Worm (Caenorhabditis elegans) whole organism, midembryonic: ENCODE measurements around the gene B0563.1.

Experiments used
- T22C8.4 ChIP-seq: fragments of 200-800 bp; sonication (Bioruptor generic); IDR thresholded peaks from 2 replicates; pipeline ENCODE4 v1.3.6; 2022; ENCODE audit warnings: missing genetic modification characterization, missing compliant biosample characterization
- cog-1 ChIP-seq: sonication (generic microtip); optimal IDR thresholded peaks from 2 replicates; lab custom pipeline; 2016; ENCODE audit warnings: missing genetic modification characterization, missing compliant biosample characterization
- flt-1 ChIP-seq: fragments of 200-800 bp; sonication (Bioruptor generic); IDR thresholded peaks from 2 replicates; pipeline ENCODE4 v1.3.6; 2022; ENCODE audit warnings: missing genetic modification characterization, missing compliant biosample characterization
- klf-2 ChIP-seq: fragments of 200-800 bp; sonication (Bioruptor generic); conservative IDR thresholded peaks from 2 replicates; pipeline ENCODE4 v1.3.6; 2022; ENCODE audit warnings: missing genetic modification reagents, missing genetic modification characterization, missing compliant biosample characterization
- med-1 ChIP-seq: sonication (generic microtip); optimal IDR thresholded peaks from 2 replicates; lab custom pipeline; 2017; ENCODE audit warnings: missing genetic modification characterization, mild to moderate bottlenecking, missing compliant biosample characterization, antibody characterized with exemption, missing genetic modification reagents; ENCODE audit not compliant: insufficient read depth
- ref-1 ChIP-seq: fragments of 200-800 bp; sonication (Bioruptor generic); conservative IDR thresholded peaks from 2 replicates; pipeline ENCODE4 v1.3.6; 2022; ENCODE audit warnings: missing genetic modification reagents, missing genetic modification characterization, missing compliant biosample characterization
- tab-1 ChIP-seq: fragments of 200-800 bp; sonication (Bioruptor generic); IDR thresholded peaks from 2 replicates; pipeline ENCODE4 v1.3.6; 2022; ENCODE audit warnings: missing genetic modification characterization, missing compliant biosample characterization
- ztf-23 ChIP-seq: fragments of 200-800 bp; sonication (Bioruptor generic); IDR thresholded peaks from 2 replicates; pipeline ENCODE4 v1.3.6; 2022; ENCODE audit warnings: missing genetic modification reagents, missing genetic modification characterization, missing compliant biosample characterization
- ztf-29 ChIP-seq: fragments of 200-800 bp; sonication (Bioruptor generic); IDR thresholded peaks from 2 replicates; pipeline ENCODE4 v1.3.6; 2022; ENCODE audit warnings: missing genetic modification reagents, missing genetic modification characterization, missing compliant biosample characterization

B0563.1 gene

ce11 chrX:9171241-9171640, at the start of gene B0563.1:
Gene B0563.1, plus strand, starts transcription at chrX:9171541.
- no peak for TF ChIP-seq ztf-29 (GFP tag; lab: Robert Waterston, UW)
- no peak for TF ChIP-seq ztf-23
- no peak for TF ChIP-seq klf-2
- no peak for TF ChIP-seq flt-1 (GFP tag; lab: Robert Waterston, UW)
- no peak for TF ChIP-seq med-1 (GFP tag; lab: Kevin White, UChicago)
- no peak for TF ChIP-seq T22C8.4
- TF ChIP-seq tab-1 = no peak
- no peak for TF ChIP-seq ref-1 (GFP tag; lab: Robert Waterston, UW)
- TF ChIP-seq cog-1 = no peak

DNA sequence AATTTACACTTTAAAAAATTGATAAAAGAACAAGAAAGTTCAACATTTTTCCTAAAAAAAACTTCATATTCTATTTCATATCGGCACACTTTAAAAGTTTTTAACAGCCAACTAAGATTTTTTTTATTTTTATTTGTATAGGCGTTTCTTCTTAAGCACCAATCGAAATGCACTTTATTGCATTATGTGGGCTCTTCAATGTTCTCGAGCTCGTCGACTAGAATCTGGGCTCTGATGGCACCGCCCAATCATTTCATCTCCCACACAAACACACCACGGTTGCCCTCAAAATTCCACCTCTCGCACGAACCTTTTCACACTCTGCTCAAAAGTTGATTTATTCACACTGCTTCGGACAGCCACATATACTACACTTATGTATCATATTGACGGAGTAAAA, 33.9 kb upstream of the B0563.1 start, which contains the start of gene B0563.6:
TSS of gene B0563.6 (plus strand) at position 301 of the 400 bp plus-strand sequence.
- TF ChIP-seq tab-1 = no peak
- TF ChIP-seq med-1 (GFP tag; lab: Kevin White, UChicago) = no peak
- no peak for TF ChIP-seq T22C8.4
- TF ChIP-seq ztf-23 = no peak
- TF ChIP-seq flt-1 (GFP tag; lab: Robert Waterston, UW) = no peak
- TF ChIP-seq ref-1 (GFP tag; lab: Robert Waterston, UW) = no peak
- no peak for TF ChIP-seq ztf-29 (GFP tag; lab: Robert Waterston, UW)
- TF ChIP-seq klf-2 = no peak
- no peak for TF ChIP-seq cog-1

DNA sequence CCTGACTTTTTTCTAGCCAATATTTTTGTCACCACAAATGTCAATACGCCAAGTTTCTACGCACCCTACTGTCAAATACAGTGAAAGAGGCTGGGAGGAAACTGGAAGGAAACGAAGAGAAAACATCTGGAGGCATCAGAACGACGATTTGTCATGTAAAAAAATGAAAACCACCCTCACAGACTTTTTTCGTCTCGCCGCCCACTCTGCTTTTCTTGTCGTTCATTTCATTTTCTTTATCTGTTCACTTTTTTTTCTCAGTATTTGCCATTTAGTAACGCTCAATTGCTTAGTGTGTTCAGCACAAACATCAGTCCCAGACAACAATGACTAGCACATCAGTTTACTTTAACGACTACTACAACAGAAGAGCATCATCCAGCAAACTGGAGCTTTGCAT, 25.5 kb upstream of the B0563.1 start, which contains the start of gene B0563.5:
TSS of gene B0563.5 (plus strand) at position 301 of the 400 bp plus-strand sequence.
- TF ChIP-seq med-1 (GFP tag; lab: Kevin White, UChicago) (no peak), cog-1 (no peak), ztf-29 (GFP tag; lab: Robert Waterston, UW) (no peak), T22C8.4 (no peak), tab-1 (no peak), ref-1 (GFP tag; lab: Robert Waterston, UW) (no peak), flt-1 (GFP tag; lab: Robert Waterston, UW) (no peak), klf-2 (no peak), ztf-23 (no peak)

- TF ChIP-seq cog-1 (no peak), ztf-23 (no peak), T22C8.4 (no peak), ref-1 (GFP tag; lab: Robert Waterston, UW) (no peak), klf-2 (no peak), ztf-29 (GFP tag; lab: Robert Waterston, UW) (no peak), tab-1 (no peak), flt-1 (GFP tag; lab: Robert Waterston, UW) (no peak), med-1 (GFP tag; lab: Kevin White, UChicago) (no peak)
These were observed 24.4 kb upstream of the B0563.1 start for ce11 chrX:9146953-9147352.

DNA sequence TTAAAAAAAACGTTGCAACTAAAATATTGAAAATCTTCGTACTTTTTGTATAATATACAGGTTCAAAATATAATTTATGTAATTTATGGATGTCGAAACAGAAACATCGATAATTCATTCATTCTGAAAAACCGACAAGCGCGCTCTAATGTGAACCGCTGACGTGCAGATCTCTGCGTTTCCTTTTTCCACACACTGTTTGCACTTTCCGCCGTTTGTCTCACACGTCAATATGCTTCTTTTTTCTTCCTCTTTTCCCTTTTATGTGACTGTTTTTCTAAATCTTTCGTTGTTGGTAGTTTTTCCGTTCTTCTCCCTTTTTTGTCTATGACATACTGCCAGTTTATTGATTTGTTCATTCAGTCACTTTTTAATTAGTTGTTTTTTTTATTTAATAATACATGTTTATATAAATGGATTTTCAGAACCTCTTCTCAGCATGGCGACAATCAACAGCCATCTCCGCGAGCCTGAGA, 21.0 kb upstream of the B0563.1 start, which contains the start of gene tmbi-4:
TSS of gene tmbi-4 (plus strand) at position 426 of the 476 bp plus-strand sequence.
- TF ChIP-seq ztf-23 = no peak
- no peak for TF ChIP-seq cog-1
- no peak for TF ChIP-seq flt-1 (GFP tag; lab: Robert Waterston, UW)

DNA sequence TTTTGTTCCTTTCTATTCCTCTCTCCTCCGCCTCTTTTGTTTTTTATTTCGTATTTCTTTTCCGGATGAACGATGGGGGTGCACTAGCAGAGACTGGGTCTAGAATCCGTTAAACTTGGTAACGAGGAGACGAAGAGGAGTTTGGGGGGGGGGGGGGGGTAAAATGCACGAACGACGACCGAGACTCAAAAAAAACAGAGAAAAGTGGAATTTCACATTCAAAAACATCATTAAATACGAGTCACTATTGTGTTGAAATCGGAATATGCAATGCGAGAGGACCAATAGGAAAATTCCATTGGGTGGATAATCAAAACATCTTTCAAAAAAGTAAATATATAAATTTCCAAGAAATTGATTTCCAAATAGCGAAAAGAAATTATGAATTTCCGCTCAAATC, 17.1 kb upstream of the B0563.1 start, which contains the start of gene B0563.7:
TSS of gene B0563.7 (minus strand) at position 101 of the 400 bp plus-strand sequence.
- TF ChIP-seq klf-2 (no peak), ztf-29 (GFP tag; lab: Robert Waterston, UW) (no peak), flt-1 (GFP tag; lab: Robert Waterston, UW) (no peak), med-1 (GFP tag; lab: Kevin White, UChicago) (no peak), ztf-23 (no peak), T22C8.4 (no peak), ref-1 (GFP tag; lab: Robert Waterston, UW) (no peak), cog-1 (no peak), tab-1 (no peak)

- TF ChIP-seq med-1 (GFP tag; lab: Kevin White, UChicago) = no peak
- no peak for TF ChIP-seq ztf-23
- no peak for TF ChIP-seq ref-1 (GFP tag; lab: Robert Waterston, UW)
- no peak for TF ChIP-seq cog-1
- TF ChIP-seq flt-1 (GFP tag; lab: Robert Waterston, UW) = no peak
- TF ChIP-seq klf-2 = no peak
- no peak for TF ChIP-seq ztf-29 (GFP tag; lab: Robert Waterston, UW)
- no peak for TF ChIP-seq T22C8.4
- no peak for TF ChIP-seq tab-1
These were observed 15.6 kb upstream of the B0563.1 start for ce11 chrX:9155751-9156150.

- no peak for TF ChIP-seq cog-1
- TF ChIP-seq ztf-23 = no peak
- TF ChIP-seq tab-1 = no peak
- no peak for TF ChIP-seq ztf-29 (GFP tag; lab: Robert Waterston, UW)
- no peak for TF ChIP-seq flt-1 (GFP tag; lab: Robert Waterston, UW)
- TF ChIP-seq T22C8.4 = no peak
- TF ChIP-seq klf-2 = no peak
- TF ChIP-seq med-1 (GFP tag; lab: Kevin White, UChicago) = no peak
- TF ChIP-seq ref-1 (GFP tag; lab: Robert Waterston, UW) = no peak
These were observed 10.0 kb upstream of the B0563.1 start for ce11 chrX:9161253-9161904.

- TF ChIP-seq ztf-23 = no peak
- no peak for TF ChIP-seq klf-2
- TF ChIP-seq cog-1 = no peak
- no peak for TF ChIP-seq T22C8.4
These were observed 8.5 kb upstream of the B0563.1 start, which contains the start of gene tsp-11 for ce11 chrX:9162864-9163263. Gene tsp-11, plus strand, starts transcription at chrX:9163164.

DNA sequence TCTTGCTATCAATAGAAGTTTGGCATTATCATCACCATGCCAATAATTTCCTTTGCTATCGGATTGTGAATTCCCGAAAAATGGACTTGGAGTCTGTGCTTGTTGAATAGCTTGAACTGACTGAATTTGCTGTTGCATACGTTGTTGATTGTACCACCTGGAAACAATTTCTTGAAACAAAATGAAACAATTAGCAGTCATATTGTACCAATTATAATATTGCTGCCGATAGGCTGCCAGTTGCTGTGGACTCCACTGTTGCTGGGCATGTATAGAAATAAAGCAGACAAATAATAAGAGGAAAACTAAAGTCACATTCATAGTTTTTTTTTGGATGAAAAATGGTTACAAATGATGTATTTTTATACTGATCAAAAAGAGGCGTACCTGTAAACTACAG, 4.4 kb upstream of the B0563.1 start, which contains the start of gene B0563.10:
TSS of gene B0563.10 (minus strand) at position 325 of the 400 bp plus-strand sequence.
- TF ChIP-seq ztf-23 (no peak), flt-1 (GFP tag; lab: Robert Waterston, UW) (no peak), ref-1 (GFP tag; lab: Robert Waterston, UW) (no peak), cog-1 (no peak), T22C8.4 (no peak), tab-1 (no peak), med-1 (GFP tag; lab: Kevin White, UChicago) (no peak), klf-2 (no peak), ztf-29 (GFP tag; lab: Robert Waterston, UW) (no peak)
